Worm (Caenorhabditis elegans) whole organism, L2 larva: Measurements from ENCODE around the gene T02G5.15.

Experiments
- ZK546.5 ChIP-seq: sonication (generic microtip); optimal IDR thresholded peaks from 2 replicates; lab custom pipeline; 2017; ENCODE audit warnings: missing biosample characterization, missing genetic modification characterization
- aly-2 ChIP-seq: fragments of 150-350 bp; optimal IDR thresholded peaks from 2 replicates; lab custom pipeline; 2014; ENCODE audit warnings: missing biosample characterization, missing genetic modification characterization
- ama-1 ChIP-seq: fragments of 150-350 bp; optimal IDR thresholded peaks from 2 replicates; lab custom pipeline; 2018; ENCODE audit warnings: inconsistent platforms
- elt-3 ChIP-seq: sonication (generic microtip); optimal IDR thresholded peaks from 2 replicates; lab custom pipeline; 2017; ENCODE audit warnings: missing biosample characterization, missing genetic modification characterization
- gmeb-1 ChIP-seq: fragments of 150-350 bp; optimal IDR thresholded peaks from 2 replicates; lab custom pipeline; 2014; ENCODE audit warnings: missing biosample characterization, missing genetic modification characterization
- lin-13 ChIP-seq: fragments of 150-350 bp; optimal IDR thresholded peaks from 2 replicates; lab custom pipeline; 2014; ENCODE audit warnings: missing biosample characterization, missing genetic modification reagents, missing genetic modification characterization
- lin-39 ChIP-seq: fragments of 150-350 bp; optimal IDR thresholded peaks from 2 replicates; lab custom pipeline; 2014; ENCODE audit warnings: missing biosample characterization, missing genetic modification reagents, missing genetic modification characterization
- lsy-2 ChIP-seq, 2 experiments: fragments of 150-350 bp in 1 of 2; sonication (generic microtip) in 1 of 2; optimal IDR thresholded peaks; 2 replicates each; lab custom pipeline; 2014 to 2017; ENCODE audit warnings: missing biosample characterization in 2 of 2, missing genetic modification characterization in 2 of 2
- snpc-4 ChIP-seq: fragments of 150-350 bp; optimal IDR thresholded peaks from 2 replicates; lab custom pipeline; 2014; ENCODE audit warnings: missing biosample characterization, missing genetic modification characterization
- unc-39 ChIP-seq: fragments of 150-350 bp; optimal IDR thresholded peaks from 2 replicates; lab custom pipeline; 2014; ENCODE audit warnings: missing biosample characterization, missing genetic modification characterization
- unc-55 ChIP-seq: fragments of 150-350 bp; sonication (generic microtip); optimal IDR thresholded peaks from 3 replicates; lab custom pipeline; 2014; ENCODE audit warnings: missing biosample characterization, missing genetic modification reagents, missing genetic modification characterization
- unc-62 ChIP-seq: fragments of 150-350 bp; optimal IDR thresholded peaks from 2 replicates; lab custom pipeline; 2014; ENCODE audit warnings: missing biosample characterization, missing genetic modification reagents, missing genetic modification characterization
- ztf-1 ChIP-seq: fragments of 200-800 bp; sonication (Bioruptor generic); conservative IDR thresholded peaks from 2 replicates; pipeline ENCODE4 v1.3.6; 2022; ENCODE audit warnings: missing genetic modification characterization, missing compliant biosample characterization
- ztf-11 ChIP-seq: sonication (generic microtip); optimal IDR thresholded peaks from 2 replicates; lab custom pipeline; 2017; ENCODE audit warnings: missing biosample characterization, missing genetic modification characterization

- TF ChIP-seq lin-39, result no peak
- TF ChIP-seq ztf-1, result no peak
- no peak for TF ChIP-seq lsy-2 (tag; optimal IDR thresholded peaks at IDR 0.05; lab: Kevin White, UChicago)
- TF ChIP-seq ama-1, result no peak
- no peak for TF ChIP-seq lin-13 (GFP tag; lab: Kevin White, UChicago)
- TF ChIP-seq elt-3 (tag; lab: Kevin White, UChicago), result no peak
- no peak for TF ChIP-seq ztf-11 (tag; lab: Kevin White, UChicago)
- no peak for TF ChIP-seq gmeb-1
- no peak for TF ChIP-seq unc-55 (GFP tag; lab: Kevin White, UChicago)
- no peak for TF ChIP-seq ZK546.5 (tag; lab: Kevin White, UChicago)
- TF ChIP-seq unc-39 (tag; lab: Kevin White, UChicago), result no peak
- no peak for TF ChIP-seq unc-62 (GFP tag; lab: Kevin White, UChicago)
- TF ChIP-seq snpc-4 (tag; lab: Kevin White, UChicago), result no peak
- no peak for TF ChIP-seq aly-2 (tag; lab: Kevin White, UChicago)
Measured at ce11 chrII:7051778-7052177, 32.3 kb upstream of the T02G5.15 start, which contains the start of gene ZK1127.12.
